Fruit fly (Drosophila melanogaster) whole organism, embryonic: ENCODE results near the gene CG3448.
A peak's percentile ranks its signal among the peaks of the same experiment; 100 is the strongest.

Source experiments
- Awh ChIP-seq: fragments of 200-800 bp; sonication (Bioruptor generic); IDR thresholded peaks from 2 replicates; pipeline ENCODE4, ENCODE4 v1.3.6; 2022; ENCODE audit warnings: missing biosample characterization, missing genetic modification characterization
- CG10209 ChIP-seq: fragments of 200-800 bp; sonication (Bioruptor generic); optimal IDR thresholded peaks from 3 replicates; lab custom pipeline; 2017; ENCODE audit warnings: missing biosample characterization, mild to moderate bottlenecking, missing genetic modification characterization, missing genetic modification reagents
- CG10431 ChIP-seq: fragments of 200-800 bp; sonication (Bioruptor generic); optimal IDR thresholded peaks from 3 replicates; lab custom pipeline; 2018; ENCODE audit warnings: missing biosample characterization, mild to moderate bottlenecking, missing genetic modification characterization
- CG12071 ChIP-seq: fragments of 200-800 bp; sonication (Bioruptor generic); optimal IDR thresholded peaks from 3 replicates; lab custom pipeline; 2018; ENCODE audit warnings: missing biosample characterization, mild to moderate bottlenecking, missing genetic modification characterization
- CG12391 ChIP-seq: fragments of 200-800 bp; sonication (Bioruptor generic); optimal IDR thresholded peaks from 3 replicates; lab custom pipeline; 2018; ENCODE audit warnings: missing biosample characterization, mild to moderate bottlenecking, missing genetic modification characterization, moderate library complexity
- CG12744 ChIP-seq: fragments of 200-800 bp; sonication (Bioruptor generic); optimal IDR thresholded peaks from 2 replicates; lab custom pipeline; 2016; ENCODE audit warnings: missing biosample characterization, missing genetic modification characterization
- CG17328 ChIP-seq: fragments of 200-800 bp; sonication (Bioruptor generic); IDR thresholded peaks from 2 replicates; pipeline ENCODE4 v1.3.6; 2022; ENCODE audit warnings: missing biosample characterization, missing genetic modification characterization
- CG17361 ChIP-seq: fragments of 200-800 bp; sonication (Bioruptor generic); IDR thresholded peaks from 3 replicates; pipeline ENCODE4 v1.3.6; 2022; ENCODE audit warnings: missing biosample characterization, missing genetic modification characterization
- CG17612 ChIP-seq: fragments of 200-800 bp; sonication (Bioruptor generic); IDR thresholded peaks from 2 replicates; pipeline ENCODE4 v1.3.6; 2022; ENCODE audit warnings: missing biosample characterization, missing genetic modification characterization
- CG2889 ChIP-seq: fragments of 200-800 bp; sonication (Bioruptor generic); IDR thresholded peaks from 3 replicates; pipeline ENCODE4 v1.3.6; 2022; ENCODE audit warnings: missing biosample characterization, missing genetic modification characterization
- CG30431 ChIP-seq: fragments of 200-800 bp; sonication (Bioruptor generic); optimal IDR thresholded peaks from 2 replicates; lab custom pipeline; 2017; ENCODE audit warnings: missing biosample characterization, missing genetic modification characterization
- CG32532 ChIP-seq: fragments of 200-800 bp; sonication (Bioruptor generic); IDR thresholded peaks from 2 replicates; pipeline ENCODE4 v1.3.6; 2022; ENCODE audit warnings: missing biosample characterization, missing genetic modification characterization
- CG32767 ChIP-seq: fragments of 200-800 bp; sonication (Bioruptor generic); IDR thresholded peaks from 2 replicates; pipeline ENCODE4 v1.3.6; 2022; ENCODE audit warnings: missing biosample characterization, missing genetic modification characterization
- CG4424 ChIP-seq: fragments of 200-800 bp; sonication (Bioruptor generic); optimal IDR thresholded peaks from 3 replicates; lab custom pipeline; 2016; ENCODE audit warnings: missing biosample characterization, missing genetic modification characterization
- CG4617 ChIP-seq: fragments of 200-800 bp; sonication (Bioruptor generic); optimal IDR thresholded peaks from 3 replicates; lab custom pipeline; 2016; ENCODE audit warnings: missing biosample characterization, missing genetic modification characterization, borderline replicate concordance
- CG4820 ChIP-seq: fragments of 200-800 bp; sonication (Bioruptor generic); optimal IDR thresholded peaks from 3 replicates; lab custom pipeline; 2016; ENCODE audit warnings: missing biosample characterization, missing genetic modification characterization
- CG5953 ChIP-seq: fragments of 200-800 bp; sonication (Bioruptor generic); IDR thresholded peaks from 2 replicates; pipeline ENCODE4 v1.3.6; 2022; ENCODE audit warnings: missing biosample characterization, missing genetic modification characterization
- CG6254 ChIP-seq: fragments of 200-800 bp; sonication (Bioruptor generic); optimal IDR thresholded peaks from 3 replicates; lab custom pipeline; 2017; ENCODE audit warnings: mild to moderate bottlenecking, missing biosample characterization, missing genetic modification reagents, missing genetic modification characterization
- CG6272 ChIP-seq: fragments of 200-800 bp; sonication (Bioruptor generic); IDR thresholded peaks from 2 replicates; pipeline ENCODE4 v1.3.6; 2022; ENCODE audit warnings: missing biosample characterization, missing genetic modification characterization
- CG6854 ChIP-seq: fragments of 200-800 bp; sonication (Bioruptor generic); optimal IDR thresholded peaks from 3 replicates; lab custom pipeline; 2017; ENCODE audit warnings: missing biosample characterization, mild to moderate bottlenecking, missing genetic modification characterization
- CG7987 ChIP-seq: fragments of 200-800 bp; sonication (Bioruptor generic); optimal IDR thresholded peaks from 2 replicates; lab custom pipeline; 2018; ENCODE audit warnings: missing biosample characterization, mild to moderate bottlenecking, missing genetic modification characterization, moderate library complexity
- CG8359 ChIP-seq: fragments of 200-800 bp; sonication (Bioruptor generic); optimal IDR thresholded peaks from 2 replicates; lab custom pipeline; 2017; ENCODE audit warnings: missing biosample characterization, mild to moderate bottlenecking, missing genetic modification characterization, borderline replicate concordance
- Doc3 ChIP-seq: fragments of 200-800 bp; sonication (Bioruptor generic); IDR thresholded peaks from 3 replicates; pipeline ENCODE4 v1.3.6; 2022; ENCODE audit warnings: missing biosample characterization, missing genetic modification characterization; ENCODE audit not compliant: partially characterized antibody
- E2f1 ChIP-seq: fragments of 200-800 bp; sonication (Bioruptor generic); IDR thresholded peaks from 2 replicates; pipeline ENCODE4 v1.3.6; 2022; ENCODE audit warnings: missing biosample characterization, missing genetic modification characterization
- Ets65A ChIP-seq: fragments of 200-800 bp; sonication (Bioruptor generic); peaks from one replicate; lab custom pipeline; 2016; ENCODE audit warnings: missing biosample characterization, missing genetic modification characterization
- H15 ChIP-seq: fragments of 200-800 bp; sonication (Bioruptor generic); IDR thresholded peaks from 3 replicates; pipeline ENCODE4 v1.3.6; 2022; ENCODE audit warnings: missing biosample characterization, missing genetic modification characterization
- Hr39 ChIP-seq: fragments of >200 bp; optimal IDR thresholded peaks from 2 replicates; lab custom pipeline; 2017
- Lim3 ChIP-seq: fragments of 200-800 bp; sonication (Bioruptor generic); IDR thresholded peaks from 2 replicates; pipeline ENCODE4 v1.3.6; 2022; ENCODE audit warnings: missing biosample characterization, missing genetic modification characterization
- Lpt ChIP-seq: fragments of >200 bp; optimal IDR thresholded peaks from 2 replicates; lab custom pipeline; 2018; ENCODE audit warnings: missing biosample characterization, missing genetic modification characterization
- Max ChIP-seq: fragments of 200-800 bp; sonication (Bioruptor generic); optimal IDR thresholded peaks from 2 replicates; lab custom pipeline; 2016; ENCODE audit warnings: missing biosample characterization, mild to moderate bottlenecking, missing genetic modification characterization
- Opbp ChIP-seq: fragments of 200-800 bp; sonication (Bioruptor generic); IDR thresholded peaks from 3 replicates; pipeline ENCODE4 v1.3.6; 2022; ENCODE audit warnings: missing biosample characterization, missing genetic modification characterization; ENCODE audit not compliant: partially characterized antibody
- Rfx ChIP-seq: fragments of 200-800 bp; sonication (Bioruptor generic); IDR thresholded peaks from 2 replicates; pipeline ENCODE4 v1.3.6; 2022; ENCODE audit warnings: missing biosample characterization, missing genetic modification characterization
- YL-1 ChIP-seq: fragments of 200-800 bp; sonication (Bioruptor generic); optimal IDR thresholded peaks from 3 replicates; lab custom pipeline; 2017; ENCODE audit warnings: missing biosample characterization, mild to moderate bottlenecking, missing genetic modification characterization
- ash1 ChIP-seq: fragments of 200-800 bp; sonication (Bioruptor generic); optimal IDR thresholded peaks from 2 replicates; lab custom pipeline; 2018; ENCODE audit warnings: missing biosample characterization, mild to moderate bottlenecking, missing genetic modification characterization
- chif ChIP-seq, 2 experiments: fragments of 200-800 bp; sonication (Bioruptor generic); optimal IDR thresholded peaks; 3 replicates each; lab custom pipeline; 2016; ENCODE audit warnings: missing biosample characterization in 2 of 2, missing genetic modification characterization in 2 of 2
- chinmo ChIP-seq: fragments of 200-800 bp; sonication (Bioruptor generic); IDR thresholded peaks from 4 replicates; pipeline ENCODE4 v1.3.6; 2022; ENCODE audit warnings: missing biosample characterization, missing genetic modification characterization; ENCODE audit not compliant: partially characterized antibody
- dm ChIP-seq: fragments of 200-800 bp; sonication (Bioruptor generic); optimal IDR thresholded peaks from 3 replicates; lab custom pipeline; 2016; ENCODE audit warnings: missing biosample characterization, missing genetic modification characterization
- en ChIP-seq: fragments of 200-800 bp; sonication (Bioruptor generic); optimal IDR thresholded peaks from 2 replicates; lab custom pipeline; 2016; ENCODE audit warnings: missing biosample characterization, missing genetic modification characterization
- fd102C ChIP-seq: fragments of 200-800 bp; sonication (Bioruptor generic); optimal IDR thresholded peaks from 2 replicates; lab custom pipeline; 2018; ENCODE audit warnings: missing biosample characterization, mild to moderate bottlenecking, missing genetic modification characterization, moderate library complexity
- fd64A ChIP-seq: fragments of 200-800 bp; sonication (Bioruptor generic); optimal IDR thresholded peaks from 3 replicates; lab custom pipeline; 2018; ENCODE audit warnings: missing biosample characterization, mild to moderate bottlenecking, missing genetic modification characterization
- gro ChIP-seq: fragments of 200-800 bp; sonication (Bioruptor generic); optimal IDR thresholded peaks from 2 replicates; lab custom pipeline; 2016; ENCODE audit warnings: missing biosample characterization, missing genetic modification characterization
- ind ChIP-seq: fragments of 200-800 bp; sonication (Bioruptor generic); optimal IDR thresholded peaks from 3 replicates; lab custom pipeline; 2016; ENCODE audit warnings: missing biosample characterization, missing genetic modification characterization
- jing ChIP-seq: fragments of 200-800 bp; sonication (Bioruptor generic); optimal IDR thresholded peaks from 2 replicates; lab custom pipeline; 2018; ENCODE audit warnings: missing biosample characterization, mild to moderate bottlenecking, missing genetic modification characterization
- luna ChIP-seq: fragments of 200-800 bp; sonication (Bioruptor generic); optimal IDR thresholded peaks from 2 replicates; lab custom pipeline; 2016; ENCODE audit warnings: missing biosample characterization, missing genetic modification characterization
- nau ChIP-seq: fragments of 200-800 bp; sonication (Bioruptor generic); optimal IDR thresholded peaks from 3 replicates; lab custom pipeline; 2017; ENCODE audit warnings: missing biosample characterization, mild to moderate bottlenecking, missing genetic modification characterization, missing genetic modification reagents
- nom ChIP-seq: fragments of 200-800 bp; sonication (Bioruptor generic); optimal IDR thresholded peaks from 2 replicates; lab custom pipeline; 2017; ENCODE audit warnings: missing biosample characterization, missing genetic modification characterization, mild to moderate bottlenecking, moderate library complexity, missing genetic modification reagents
- otp ChIP-seq: fragments of 200-800 bp; sonication (Bioruptor generic); IDR thresholded peaks from 3 replicates; pipeline ENCODE4, ENCODE4 v1.3.6; 2022; ENCODE audit warnings: missing biosample characterization, missing genetic modification characterization
- phol ChIP-seq: fragments of 200-800 bp; sonication (Bioruptor generic); optimal IDR thresholded peaks from 3 replicates; lab custom pipeline; 2018; ENCODE audit warnings: missing biosample characterization, mild to moderate bottlenecking, missing genetic modification characterization, moderate library complexity
- slbo ChIP-seq: fragments of 200-800 bp; sonication (Bioruptor generic); IDR thresholded peaks from 2 replicates; pipeline ENCODE4 v1.3.6; 2022; ENCODE audit warnings: missing biosample characterization, missing genetic modification characterization
- trem ChIP-seq: fragments of 200-800 bp; optimal IDR thresholded peaks from 3 replicates; lab custom pipeline; 2019; ENCODE audit warnings: missing biosample characterization, mild to moderate bottlenecking, missing genetic modification characterization, moderate library complexity
- wdn ChIP-seq: fragments of 200-800 bp; sonication (Bioruptor generic); IDR thresholded peaks from 2 replicates; pipeline ENCODE4 v1.3.6; 2022; ENCODE audit warnings: missing biosample characterization, missing genetic modification characterization

Gene CG3448

DNA sequence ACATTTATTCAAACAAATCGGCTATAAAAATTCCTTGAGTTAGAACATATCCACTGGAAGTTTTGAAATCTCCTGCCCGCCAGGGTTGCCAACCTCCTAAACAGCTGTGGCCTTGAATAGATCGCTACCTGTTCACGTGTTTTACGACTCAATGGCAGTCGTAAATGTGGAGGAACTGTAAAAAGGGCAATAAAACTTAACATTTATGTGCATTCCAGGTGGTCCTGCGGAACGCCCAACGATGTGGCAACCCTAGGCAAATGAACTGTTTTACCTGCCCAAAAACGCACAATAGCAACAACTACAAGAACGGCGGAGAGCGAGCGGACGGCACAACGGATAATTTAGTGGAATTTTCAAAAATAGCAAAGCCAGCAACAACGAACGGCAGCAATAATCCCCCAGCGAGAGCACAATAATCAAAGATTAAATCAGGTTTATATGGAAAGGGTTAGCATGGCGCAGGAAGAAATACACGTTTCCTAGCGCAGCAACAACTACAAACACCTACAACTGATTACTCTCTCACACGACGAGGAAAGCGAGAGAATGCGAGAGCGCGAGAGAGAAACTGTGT is 10.4 kb upstream of the CG3448 start (continued):
- TF ChIP-seq nau (GFP tag; lab: Kevin White, UChicago) (no peak), CG5953 (GFP tag; lab: Robert Waterston, UW) (peak; percentile 58; the same call in 1 of the 2 replicates), H15 (GFP tag; lab: Robert Waterston, UW) (no peak), Doc3 (no peak), otp (GFP tag; lab: Robert Waterston, UW) (peak; percentile 42; the same call in 2 of the 3 replicates), nom (no peak), CG10431 (GFP tag; lab: Kevin White, UChicago) (no peak), CG17612 (GFP tag; lab: Robert Waterston, UW) (no peak), CG6272 (GFP tag; lab: Robert Waterston, UW) (peak; percentile 39; the same call in 1 of the 2 replicates), CG17328 (GFP tag; lab: Robert Waterston, UW) (peak; percentile 65), CG6254 (GFP tag; lab: Kevin White, UChicago) (no peak), CG30431 (GFP tag; lab: Kevin White, UChicago) (peak; percentile 27), CG12744 (GFP tag; lab: Kevin White, UChicago) (no peak), Hr39 (no peak), CG32532 (GFP tag; lab: Robert Waterston, UW) (peak; percentile 62), fd102C (peak; percentile 71), Opbp (GFP tag; lab: Robert Waterston, UW) (0 out of 3 replicates have a peak, but pooled peaks have one; percentile 30), fd64A (no peak), phol (tag; lab: Kevin White, UChicago) (peak; percentile 71), jing (GFP tag; lab: Kevin White, UChicago) (peak; percentile 11), Max (GFP tag; lab: Kevin White, UChicago) (no peak), CG17361 (no peak), CG6854 (GFP tag; lab: Kevin White, UChicago) (no peak), CG12391 (tag; lab: Kevin White, UChicago) (no peak), Lpt (GFP tag; lab: Kevin White, UChicago) (no peak), luna (GFP tag; lab: Kevin White, UChicago) (no peak), wdn (GFP tag; lab: Robert Waterston, UW) (peak; percentile 54; the same call in 1 of the 2 replicates), CG32767 (GFP tag; lab: Robert Waterston, UW) (no peak), E2f1 (GFP tag; lab: Robert Waterston, UW) (peak; percentile 19; the same call in 1 of the 2 replicates), YL-1 (GFP tag; lab: Kevin White, UChicago) (no peak), dm (GFP tag; lab: Kevin White, UChicago) (peak; percentile 13), en (GFP tag; lab: Kevin White, UChicago) (no peak), Lim3 (GFP tag; lab: Robert Waterston, UW) (no peak), trem (tag; lab: Kevin White, UChicago) (no peak), CG2889 (GFP tag; lab: Robert Waterston, UW) (peak; percentile 45; the same call in 1 of the 3 replicates), CG12071 (GFP tag; lab: Kevin White, UChicago) (peak; percentile 58), chinmo (0 out of 4 replicates have a peak, but pooled peaks have one; percentile 46), CG7987 (peak; percentile 16), gro (no peak), Rfx (peak; percentile 61), ash1 (GFP tag; lab: Kevin White, UChicago) (no peak), ind (GFP tag; lab: Kevin White, UChicago) (peak; percentile 49), Ets65A (GFP tag; lab: Kevin White, UChicago) (no peak), CG4617 (GFP tag; lab: Kevin White, UChicago) (no peak), CG4820 (GFP tag; lab: Kevin White, UChicago) (no peak), CG4424 (GFP tag; lab: Kevin White, UChicago) (no peak), CG8359 (GFP tag; lab: Kevin White, UChicago) (no peak), Awh (no peak), CG10209 (no peak), chif (GFP tag; optimal IDR thresholded peaks at IDR 0.05; lab: Kevin White, UChicago) (peak in 1 of 2 experiments; percentile 38), slbo (peak; percentile 59)
